Worm (Caenorhabditis elegans) whole organism, L2 larva: ENCODE measurements around the gene rab-7.

Source experiments
- C34F6.9 ChIP-seq: fragments of 150-350 bp; optimal IDR thresholded peaks from 2 replicates; lab custom pipeline; 2014; ENCODE audit warnings: missing biosample characterization, missing genetic modification characterization
- F13H6.1 ChIP-seq: sonication (generic microtip); optimal IDR thresholded peaks from 2 replicates; lab custom pipeline; 2016; ENCODE audit warnings: missing genetic modification characterization, missing compliant biosample characterization
- R02D3.7 ChIP-seq: fragments of 150-350 bp; optimal IDR thresholded peaks from 2 replicates; lab custom pipeline; 2014; ENCODE audit warnings: missing biosample characterization, missing genetic modification characterization
- Y55F3AM.14 ChIP-seq: fragments of 200-800 bp; sonication (Bioruptor generic); optimal IDR thresholded peaks from 2 replicates; lab custom pipeline; 2018; ENCODE audit warnings: mild to moderate bottlenecking, missing genetic modification characterization, missing compliant biosample characterization
- ZK546.5 ChIP-seq: sonication (generic microtip); optimal IDR thresholded peaks from 2 replicates; lab custom pipeline; 2017; ENCODE audit warnings: missing biosample characterization, missing genetic modification characterization
- alr-1 ChIP-seq: fragments of 150-350 bp; optimal IDR thresholded peaks from 2 replicates; lab custom pipeline; 2014; ENCODE audit warnings: missing biosample characterization, missing genetic modification characterization
- aly-2 ChIP-seq: fragments of 150-350 bp; optimal IDR thresholded peaks from 2 replicates; lab custom pipeline; 2014; ENCODE audit warnings: missing biosample characterization, missing genetic modification characterization
- ama-1 ChIP-seq: fragments of 150-350 bp; optimal IDR thresholded peaks from 2 replicates; lab custom pipeline; 2018; ENCODE audit warnings: inconsistent platforms
- blmp-1 ChIP-seq: sonication (generic microtip); optimal IDR thresholded peaks from 2 replicates; lab custom pipeline; 2017; ENCODE audit warnings: missing genetic modification characterization, mild to moderate bottlenecking, missing compliant biosample characterization, antibody characterized with exemption, moderate library complexity; ENCODE audit not compliant: insufficient read depth
- ceh-16 ChIP-seq: fragments of 150-350 bp; optimal IDR thresholded peaks from 2 replicates; lab custom pipeline; 2014; ENCODE audit warnings: missing biosample characterization, missing genetic modification characterization
- ceh-82 ChIP-seq: fragments of 150-350 bp; optimal IDR thresholded peaks from 2 replicates; lab custom pipeline; 2014; ENCODE audit warnings: missing biosample characterization, missing genetic modification characterization
- crh-2 ChIP-seq: sonication (generic microtip); optimal IDR thresholded peaks from 2 replicates; lab custom pipeline; 2017; ENCODE audit warnings: missing biosample characterization, missing genetic modification characterization
- dmd-4 ChIP-seq: sonication (generic microtip); optimal IDR thresholded peaks from 2 replicates; lab custom pipeline; 2017; ENCODE audit warnings: missing biosample characterization, missing genetic modification characterization
- egl-27 ChIP-seq: sonication (generic microtip); optimal IDR thresholded peaks from 3 replicates; lab custom pipeline; 2017; ENCODE audit warnings: missing biosample characterization, missing genetic modification reagents, missing genetic modification characterization
- elt-1 ChIP-seq: fragments of 150-350 bp; optimal IDR thresholded peaks from 2 replicates; lab custom pipeline; 2014; ENCODE audit warnings: missing biosample characterization, missing genetic modification characterization
- elt-3 ChIP-seq: sonication (generic microtip); optimal IDR thresholded peaks from 2 replicates; lab custom pipeline; 2017; ENCODE audit warnings: missing biosample characterization, missing genetic modification characterization
- fos-1 ChIP-seq: fragments of 150-350 bp; optimal IDR thresholded peaks from 2 replicates; lab custom pipeline; 2014; ENCODE audit warnings: missing biosample characterization, missing genetic modification characterization
- gmeb-1 ChIP-seq: fragments of 150-350 bp; optimal IDR thresholded peaks from 2 replicates; lab custom pipeline; 2014; ENCODE audit warnings: missing biosample characterization, missing genetic modification characterization
- lin-11 ChIP-seq: fragments of 150-350 bp; sonication (generic microtip); optimal IDR thresholded peaks from 2 replicates; lab custom pipeline; 2014; ENCODE audit warnings: missing biosample characterization, missing genetic modification characterization, inconsistent platforms, mixed read lengths
- lin-13 ChIP-seq: fragments of 150-350 bp; optimal IDR thresholded peaks from 2 replicates; lab custom pipeline; 2014; ENCODE audit warnings: missing biosample characterization, missing genetic modification reagents, missing genetic modification characterization
- lin-39 ChIP-seq: fragments of 150-350 bp; optimal IDR thresholded peaks from 2 replicates; lab custom pipeline; 2014; ENCODE audit warnings: missing biosample characterization, missing genetic modification reagents, missing genetic modification characterization
- lsy-2 ChIP-seq, 2 experiments: fragments of 150-350 bp in 1 of 2; sonication (generic microtip) in 1 of 2; optimal IDR thresholded peaks; 2 replicates each; lab custom pipeline; 2014 to 2017; ENCODE audit warnings: missing biosample characterization in 2 of 2, missing genetic modification characterization in 2 of 2
- mab-5 ChIP-seq: fragments of 150-350 bp; optimal IDR thresholded peaks from 2 replicates; lab custom pipeline; 2014; ENCODE audit warnings: missing biosample characterization, missing genetic modification characterization
- mbf-1 ChIP-seq: sonication (generic microtip); optimal IDR thresholded peaks from 2 replicates; lab custom pipeline; 2017; ENCODE audit warnings: missing biosample characterization, missing genetic modification characterization
- mdl-1 ChIP-seq, 2 experiments: fragments of 150-350 bp in 1 of 2; sonication (generic microtip) in 1 of 2; optimal IDR thresholded peaks; 2 replicates each; lab custom pipeline; 2017; ENCODE audit warnings: missing biosample characterization in 2 of 2, missing genetic modification characterization in 2 of 2
- nhr-10 ChIP-seq: sonication (generic microtip); optimal IDR thresholded peaks from 2 replicates; lab custom pipeline; 2017; ENCODE audit warnings: missing biosample characterization, missing genetic modification characterization
- nhr-11 ChIP-seq: fragments of 150-350 bp; optimal IDR thresholded peaks from 2 replicates; lab custom pipeline; 2014; ENCODE audit warnings: missing biosample characterization, missing genetic modification characterization
- nhr-12 ChIP-seq: fragments of 150-350 bp; optimal IDR thresholded peaks from 2 replicates; lab custom pipeline; 2014; ENCODE audit warnings: missing biosample characterization, missing genetic modification characterization
- nhr-129 ChIP-seq: fragments of 150-350 bp; optimal IDR thresholded peaks from 2 replicates; lab custom pipeline; 2014; ENCODE audit warnings: missing biosample characterization, missing genetic modification characterization
- nhr-21 ChIP-seq: fragments of 150-350 bp; optimal IDR thresholded peaks from 2 replicates; lab custom pipeline; 2014; ENCODE audit warnings: missing biosample characterization, missing genetic modification characterization
- nhr-23 ChIP-seq: fragments of 150-350 bp; optimal IDR thresholded peaks from 2 replicates; lab custom pipeline; 2014; ENCODE audit warnings: missing biosample characterization, missing genetic modification reagents, missing genetic modification characterization
- nhr-237 ChIP-seq: fragments of 150-350 bp; optimal IDR thresholded peaks from 2 replicates; lab custom pipeline; 2014; ENCODE audit warnings: missing biosample characterization, missing genetic modification characterization
- nhr-25 ChIP-seq: fragments of 150-350 bp; sonication (generic microtip); optimal IDR thresholded peaks from 3 replicates; lab custom pipeline; 2014; ENCODE audit warnings: missing biosample characterization, missing genetic modification characterization
- nhr-6 ChIP-seq: fragments of 150-350 bp; optimal IDR thresholded peaks from 2 replicates; lab custom pipeline; 2014; ENCODE audit warnings: missing biosample characterization, missing genetic modification characterization
- nhr-77 ChIP-seq: fragments of 150-350 bp; optimal IDR thresholded peaks from 2 replicates; lab custom pipeline; 2014; ENCODE audit warnings: missing biosample characterization, missing genetic modification characterization
- peb-1 ChIP-seq: fragments of 150-350 bp; optimal IDR thresholded peaks from 2 replicates; lab custom pipeline; 2014; ENCODE audit warnings: missing biosample characterization, missing genetic modification characterization
- sem-4 ChIP-seq: fragments of 150-350 bp; optimal IDR thresholded peaks from 2 replicates; lab custom pipeline; 2014; ENCODE audit warnings: missing biosample characterization, missing genetic modification reagents, missing genetic modification characterization
- skn-1 ChIP-seq: sonication (generic microtip); optimal IDR thresholded peaks from 2 replicates; lab custom pipeline; 2017; ENCODE audit warnings: missing biosample characterization, missing genetic modification characterization
- sma-3 ChIP-seq: sonication (generic microtip); optimal IDR thresholded peaks from 2 replicates; lab custom pipeline; 2016; ENCODE audit warnings: missing genetic modification reagents, missing genetic modification characterization, missing compliant biosample characterization
- sma-9 ChIP-seq, 2 experiments: fragments of 150-350 bp in 1 of 2; sonication (generic microtip) in 1 of 2; optimal IDR thresholded peaks; 2 replicates each; lab custom pipeline; 2014 to 2016; ENCODE audit warnings: missing genetic modification characterization in 2 of 2, mild to moderate bottlenecking in 1 of 2, missing biosample characterization in 1 of 2, missing compliant biosample characterization in 1 of 2, missing genetic modification reagents in 1 of 2, moderate library complexity in 1 of 2
- snpc-4 ChIP-seq: fragments of 150-350 bp; optimal IDR thresholded peaks from 2 replicates; lab custom pipeline; 2014; ENCODE audit warnings: missing biosample characterization, missing genetic modification characterization
- unc-39 ChIP-seq: fragments of 150-350 bp; optimal IDR thresholded peaks from 2 replicates; lab custom pipeline; 2014; ENCODE audit warnings: missing biosample characterization, missing genetic modification characterization
- unc-55 ChIP-seq: fragments of 150-350 bp; sonication (generic microtip); optimal IDR thresholded peaks from 3 replicates; lab custom pipeline; 2014; ENCODE audit warnings: missing biosample characterization, missing genetic modification reagents, missing genetic modification characterization
- unc-62 ChIP-seq: fragments of 150-350 bp; optimal IDR thresholded peaks from 2 replicates; lab custom pipeline; 2014; ENCODE audit warnings: missing biosample characterization, missing genetic modification reagents, missing genetic modification characterization
- zag-1 ChIP-seq: fragments of 150-350 bp; optimal IDR thresholded peaks from 2 replicates; lab custom pipeline; 2014; ENCODE audit warnings: missing biosample characterization, missing genetic modification characterization
- ztf-1 ChIP-seq: fragments of 200-800 bp; sonication (Bioruptor generic); conservative IDR thresholded peaks from 2 replicates; pipeline ENCODE4 v1.3.6; 2022; ENCODE audit warnings: missing genetic modification characterization, missing compliant biosample characterization
- ztf-11 ChIP-seq: sonication (generic microtip); optimal IDR thresholded peaks from 2 replicates; lab custom pipeline; 2017; ENCODE audit warnings: missing biosample characterization, missing genetic modification characterization
- ztf-4 ChIP-seq: fragments of 150-350 bp; optimal IDR thresholded peaks from 2 replicates; lab custom pipeline; 2014; ENCODE audit warnings: missing biosample characterization, missing genetic modification characterization

rab-7 gene

ce11 chrII:11960596-11961217 is 6.0 kb downstream of the rab-7 start (continued):
- peak; percentile 66 for TF ChIP-seq lin-13 (GFP tag; lab: Kevin White, UChicago)
- peak; percentile 40 for TF ChIP-seq nhr-25 (tag; lab: Kevin White, UChicago)
- TF ChIP-seq nhr-6 = no peak

ce11 chrII:11958793-11959574 is 7.7 kb downstream of the rab-7 start:
- TF ChIP-seq nhr-21 (tag; lab: Kevin White, UChicago) (peak; percentile 10), dmd-4 (tag; lab: Kevin White, UChicago) (no peak), nhr-10 (tag; lab: Kevin White, UChicago) (no peak), gmeb-1 (peak; percentile 15), mdl-1 (tag; optimal IDR thresholded peaks at IDR 0.05; lab: Kevin White, UChicago) (no peak), zag-1 (tag; lab: Kevin White, UChicago) (no peak), sem-4 (no peak), nhr-11 (tag; lab: Kevin White, UChicago) (no peak), nhr-237 (tag; lab: Kevin White, UChicago) (no peak), F13H6.1 (tag; lab: Kevin White, UChicago) (peak; percentile 61), Y55F3AM.14 (GFP tag; lab: Kevin White, UChicago) (no peak), R02D3.7 (tag; lab: Kevin White, UChicago) (no peak), lin-11 (tag; lab: Kevin White, UChicago) (peak; percentile 39), nhr-6 (no peak), crh-2 (tag; lab: Kevin White, UChicago) (peak; percentile 28), unc-55 (GFP tag; lab: Kevin White, UChicago) (peak; percentile 70), ztf-11 (tag; lab: Kevin White, UChicago) (no peak), egl-27 (tag; lab: Kevin White, UChicago) (no peak), ZK546.5 (no peak), fos-1 (tag; lab: Kevin White, UChicago) (peak; percentile 16), ztf-1 (GFP tag; lab: Robert Waterston, UW) (no peak), ceh-16 (tag; lab: Kevin White, UChicago) (no peak), sma-9 (GFP tag; optimal IDR thresholded peaks at IDR 0.05; lab: Kevin White, UChicago) (no peak), sma-9 (tag; optimal IDR thresholded peaks at IDR 0.05; lab: Kevin White, UChicago) (no peak), mab-5 (no peak), C34F6.9 (peak; percentile 34), skn-1 (no peak), elt-1 (no peak), nhr-23 (tag; lab: Kevin White, UChicago) (no peak), lin-39 (tag; lab: Kevin White, UChicago) (no peak), unc-62 (no peak), peb-1 (tag; lab: Kevin White, UChicago) (no peak), mbf-1 (tag; lab: Kevin White, UChicago) (no peak), nhr-129 (tag; lab: Kevin White, UChicago) (peak; percentile 68), aly-2 (tag; lab: Kevin White, UChicago) (no peak), nhr-12 (tag; lab: Kevin White, UChicago) (no peak), elt-3 (tag; lab: Kevin White, UChicago) (no peak), alr-1 (tag; lab: Kevin White, UChicago) (no peak), sma-3 (peak; percentile 39), blmp-1 (tag; lab: Kevin White, UChicago) (no peak), ama-1 (lab: Kevin White, UChicago) (no peak), ztf-4 (tag; lab: Kevin White, UChicago) (no peak), ceh-82 (tag; lab: Kevin White, UChicago) (no peak), lsy-2 (tag; optimal IDR thresholded peaks at IDR 0.05; lab: Kevin White, UChicago) (peak in 1 of 2 experiments; percentile 61), snpc-4 (no peak), nhr-25 (tag; lab: Kevin White, UChicago) (no peak), nhr-77 (tag; lab: Kevin White, UChicago) (no peak), unc-39 (no peak), lin-13 (GFP tag; lab: Kevin White, UChicago) (peak; percentile 46)
